Worm (Caenorhabditis elegans): ENCODE data around the gene T05A8.3.

- TF ChIP-seq drap-1 (GFP tag; optimal IDR thresholded peaks at IDR 0.05) (no peak), ceh-39 (tag; optimal IDR thresholded peaks at IDR 0.05) (no peak), nhr-2 (tag; optimal IDR thresholded peaks at IDR 0.05) (no peak), nhr-237 (tag; optimal IDR thresholded peaks at IDR 0.05) (no peak), hlh-1 (tag; optimal IDR thresholded peaks at IDR 0.05) (no peak), lin-13 (tag; optimal IDR thresholded peaks at IDR 0.05) (no peak), ztf-11 (tag; optimal IDR thresholded peaks at IDR 0.05) (no peak), nhr-28 (tag; optimal IDR thresholded peaks at IDR 0.05) (no peak), snpc-4 (tag; optimal IDR thresholded peaks at IDR 0.05) (no peak), ces-1 (GFP tag; optimal IDR thresholded peaks at IDR 0.05) (no peak)
Measured at ce11 chrII:2762108-2762507, 44.9 kb upstream of the T05A8.3 start, which contains the start of gene fbxb-106.
